Worm (Caenorhabditis elegans) whole organism, mixed stage, embryonic: ENCODE data around the gene Y110A2AR.1.

Experiments used
- M03D4.4 ChIP-seq: sonication (generic microtip); optimal IDR thresholded peaks from 2 replicates; lab custom pipeline; 2017; ENCODE audit warnings: mild to moderate bottlenecking, missing genetic modification characterization, missing compliant biosample characterization
- bed-3 ChIP-seq: fragments of 200-800 bp; sonication (Bioruptor generic); optimal IDR thresholded peaks from 3 replicates; lab custom pipeline; 2018; ENCODE audit warnings: mild to moderate bottlenecking, missing genetic modification characterization, moderate library complexity, missing compliant biosample characterization
- blmp-1 ChIP-seq: fragments of 150-350 bp; optimal IDR thresholded peaks from 2 replicates; lab custom pipeline; 2014; ENCODE audit warnings: missing biosample characterization, missing genetic modification characterization
- ceh-39 ChIP-seq: fragments of 150-350 bp; optimal IDR thresholded peaks from 2 replicates; lab custom pipeline; 2014; ENCODE audit warnings: missing biosample characterization, missing genetic modification characterization
- ceh-43 ChIP-seq: fragments of 200-800 bp; sonication (Bioruptor generic); optimal IDR thresholded peaks from 2 replicates; lab custom pipeline; 2018; ENCODE audit warnings: mild to moderate bottlenecking, missing genetic modification characterization, moderate library complexity, missing compliant biosample characterization
- ceh-83 ChIP-seq: fragments of 200-800 bp; sonication (Bioruptor generic); optimal IDR thresholded peaks from 2 replicates; lab custom pipeline; 2018; ENCODE audit warnings: mild to moderate bottlenecking, missing genetic modification characterization, missing compliant biosample characterization
- ces-1 ChIP-seq: fragments of 150-350 bp; optimal IDR thresholded peaks from 2 replicates; lab custom pipeline; 2014; ENCODE audit warnings: missing biosample characterization, missing genetic modification reagents, missing genetic modification characterization
- cnd-1 ChIP-seq: fragments of 200-800 bp; sonication (Bioruptor generic); optimal IDR thresholded peaks from 2 replicates; lab custom pipeline; 2018; ENCODE audit warnings: mild to moderate bottlenecking, missing genetic modification characterization, missing compliant biosample characterization
- drap-1 ChIP-seq: fragments of 200-800 bp; sonication (Bioruptor generic); optimal IDR thresholded peaks from 3 replicates; lab custom pipeline; 2018; ENCODE audit warnings: mild to moderate bottlenecking, missing genetic modification characterization, missing compliant biosample characterization
- elt-1 ChIP-seq: sonication (generic microtip); optimal IDR thresholded peaks from 2 replicates; lab custom pipeline; 2017; ENCODE audit warnings: missing genetic modification characterization, mild to moderate bottlenecking, missing compliant biosample characterization, antibody characterized with exemption, moderate library complexity, borderline replicate concordance; ENCODE audit not compliant: insufficient read depth
- elt-3 ChIP-seq: fragments of 150-350 bp; optimal IDR thresholded peaks from 2 replicates; lab custom pipeline; 2014; ENCODE audit warnings: missing biosample characterization, missing genetic modification characterization
- flh-1 ChIP-seq: fragments of 200-800 bp; sonication (Bioruptor generic); optimal IDR thresholded peaks from 2 replicates; lab custom pipeline; 2018; ENCODE audit warnings: mild to moderate bottlenecking, missing genetic modification characterization, moderate library complexity, missing compliant biosample characterization
- hlh-1 ChIP-seq: fragments of 150-350 bp; optimal IDR thresholded peaks from 2 replicates; lab custom pipeline; 2014; ENCODE audit warnings: missing biosample characterization, missing genetic modification reagents, missing genetic modification characterization
- lin-13 ChIP-seq: fragments of 150-350 bp; optimal IDR thresholded peaks from 2 replicates; lab custom pipeline; 2014; ENCODE audit warnings: missing biosample characterization, missing genetic modification characterization
- lin-32 ChIP-seq: fragments of 200-800 bp; sonication (Bioruptor generic); optimal IDR thresholded peaks from 2 replicates; lab custom pipeline; 2018; ENCODE audit warnings: mild to moderate bottlenecking, missing genetic modification characterization, missing compliant biosample characterization
- lsy-2 ChIP-seq: fragments of 150-350 bp; optimal IDR thresholded peaks from 2 replicates; lab custom pipeline; 2014; ENCODE audit warnings: missing biosample characterization, missing genetic modification characterization
- mab-5 ChIP-seq: fragments of 150-350 bp; optimal IDR thresholded peaks from 2 replicates; lab custom pipeline; 2014; ENCODE audit warnings: missing biosample characterization, missing genetic modification characterization
- mls-2 ChIP-seq: sonication (generic microtip); optimal IDR thresholded peaks from 2 replicates; lab custom pipeline; 2016; ENCODE audit warnings: mild to moderate bottlenecking, missing genetic modification characterization, moderate library complexity, missing compliant biosample characterization
- nhr-12 ChIP-seq: fragments of 150-350 bp; optimal IDR thresholded peaks from 2 replicates; lab custom pipeline; 2014; ENCODE audit warnings: missing biosample characterization, missing genetic modification characterization
- nhr-2 ChIP-seq: fragments of 150-350 bp; optimal IDR thresholded peaks from 2 replicates; lab custom pipeline; 2014; ENCODE audit warnings: missing biosample characterization, missing genetic modification characterization
- nhr-28 ChIP-seq: fragments of 150-350 bp; optimal IDR thresholded peaks from 2 replicates; lab custom pipeline; 2014; ENCODE audit warnings: missing biosample characterization, missing genetic modification characterization
- nhr-76 ChIP-seq: sonication (generic microtip); optimal IDR thresholded peaks from 2 replicates; lab custom pipeline; 2017; ENCODE audit warnings: missing biosample characterization, missing genetic modification characterization
- pha-4 ChIP-seq: fragments of 150-350 bp; optimal IDR thresholded peaks from 2 replicates; lab custom pipeline; 2018; ENCODE audit warnings: missing biosample characterization, missing genetic modification reagents, missing genetic modification characterization
- sem-2 ChIP-seq: fragments of 200-800 bp; sonication (Bioruptor generic); optimal IDR thresholded peaks from 2 replicates; lab custom pipeline; 2018; ENCODE audit warnings: mild to moderate bottlenecking, missing genetic modification characterization, missing compliant biosample characterization
- snpc-4 ChIP-seq: fragments of 150-350 bp; optimal IDR thresholded peaks from 2 replicates; lab custom pipeline; 2014; ENCODE audit warnings: missing biosample characterization, missing genetic modification characterization
- sptf-1 ChIP-seq: sonication (generic microtip); optimal IDR thresholded peaks from 2 replicates; lab custom pipeline; 2017; ENCODE audit warnings: mild to moderate bottlenecking, missing genetic modification characterization, moderate library complexity, missing compliant biosample characterization
- unc-120 ChIP-seq: sonication (generic microtip); optimal IDR thresholded peaks from 2 replicates; lab custom pipeline; 2017; ENCODE audit warnings: missing genetic modification characterization, missing compliant biosample characterization; ENCODE audit not compliant: poor library complexity, severe bottlenecking
- unc-39 ChIP-seq: fragments of 150-350 bp; optimal IDR thresholded peaks from 2 replicates; lab custom pipeline; 2014; ENCODE audit warnings: missing biosample characterization, missing genetic modification characterization
- unc-62 ChIP-seq: fragments of 150-350 bp; optimal IDR thresholded peaks from 2 replicates; lab custom pipeline; 2014; ENCODE audit warnings: missing biosample characterization, missing genetic modification reagents, missing genetic modification characterization
- zip-8 ChIP-seq: fragments of 150-350 bp; optimal IDR thresholded peaks from 2 replicates; lab custom pipeline; 2014; ENCODE audit warnings: missing biosample characterization, missing genetic modification characterization
- ztf-11 ChIP-seq: fragments of 150-350 bp; optimal IDR thresholded peaks from 2 replicates; lab custom pipeline; 2014; ENCODE audit warnings: missing biosample characterization, missing genetic modification characterization

Y110A2AR.1 gene

ce11 chrII:2894295-2894694, 25.2 kb upstream of the Y110A2AR.1 start, which contains the start of gene sqv-2:
Gene sqv-2 (minus strand): TSS chrII:2894395.
- TF ChIP-seq ces-1 (GFP tag; lab: Kevin White, UChicago): no peak
- no peak for TF ChIP-seq ceh-83 (GFP tag; lab: Kevin White, UChicago)
- TF ChIP-seq M03D4.4 (tag; lab: Kevin White, UChicago): no peak
- TF ChIP-seq elt-1 (tag; lab: Kevin White, UChicago): no peak
- TF ChIP-seq sptf-1 (tag; lab: Kevin White, UChicago): no peak
- TF ChIP-seq cnd-1 (tag; lab: Kevin White, UChicago): no peak
- no peak for TF ChIP-seq nhr-2 (tag; lab: Kevin White, UChicago)
- no peak for TF ChIP-seq nhr-12 (tag; lab: Kevin White, UChicago)
- no peak for TF ChIP-seq flh-1
- TF ChIP-seq lin-32 (GFP tag; lab: Kevin White, UChicago): no peak
- no peak for TF ChIP-seq hlh-1
- TF ChIP-seq, all 35 proteins: peak for 0

DNA sequence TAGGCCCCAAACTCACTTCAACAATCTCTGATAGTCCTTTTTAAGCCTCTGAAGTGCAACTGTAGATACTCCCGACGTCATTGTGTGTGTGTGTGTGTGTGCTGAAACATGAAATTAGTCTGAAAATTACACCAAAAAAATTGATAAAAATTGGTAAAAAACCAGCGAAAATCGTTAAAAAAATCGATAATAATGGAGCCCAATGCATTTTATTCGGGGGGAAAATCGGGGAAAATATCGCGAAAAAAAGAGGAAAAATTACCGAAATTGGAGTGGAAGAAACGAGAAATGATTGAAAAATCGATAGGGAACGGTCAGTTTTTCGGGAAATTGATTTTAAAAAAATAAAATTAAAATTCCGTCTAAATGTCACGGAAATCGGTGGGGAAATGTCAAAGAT, 19.3 kb upstream of the Y110A2AR.1 start, which contains the start of gene ubc-26:
Gene ubc-26, minus strand, starts transcription at position 101 of the 400 bp plus-strand sequence.
- TF ChIP-seq nhr-12 (tag; lab: Kevin White, UChicago) (no peak), unc-39 (tag; lab: Kevin White, UChicago) (no peak), ceh-83 (GFP tag; lab: Kevin White, UChicago) (no peak), bed-3 (no peak), sem-2 (no peak), mls-2 (no peak), ztf-11 (tag; lab: Kevin White, UChicago) (no peak), sptf-1 (tag; lab: Kevin White, UChicago) (no peak), unc-62 (GFP tag; lab: Kevin White, UChicago) (no peak), blmp-1 (tag; lab: Kevin White, UChicago) (no peak), lin-13 (no peak), mab-5 (tag; lab: Kevin White, UChicago) (no peak), zip-8 (tag; lab: Kevin White, UChicago) (no peak), ces-1 (GFP tag; lab: Kevin White, UChicago) (no peak), drap-1 (GFP tag; lab: Kevin White, UChicago) (no peak)

DNA sequence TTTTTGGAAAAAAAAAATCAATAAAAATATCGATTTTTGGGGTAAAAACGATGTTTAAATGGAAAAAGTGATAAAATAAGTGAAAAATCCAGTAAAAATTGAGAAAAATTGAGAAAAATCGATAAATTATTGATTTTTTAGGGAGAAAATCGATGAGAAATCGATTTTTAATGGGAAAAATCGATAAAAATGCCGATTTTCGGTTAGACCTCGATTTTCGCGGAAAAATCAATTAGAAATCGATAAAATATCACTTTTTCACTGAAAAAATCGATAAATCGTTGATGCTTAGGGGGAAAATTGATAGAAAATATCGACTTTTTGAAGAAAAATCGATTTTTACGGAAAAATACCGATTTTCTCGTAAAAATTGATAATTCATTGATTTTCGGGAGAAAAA, 18.4 kb upstream of the Y110A2AR.1 start:
- TF ChIP-seq nhr-28 (tag; lab: Kevin White, UChicago) (no peak), mab-5 (tag; lab: Kevin White, UChicago) (no peak), elt-1 (tag; lab: Kevin White, UChicago) (no peak), cnd-1 (tag; lab: Kevin White, UChicago) (no peak), ztf-11 (tag; lab: Kevin White, UChicago) (no peak), ces-1 (GFP tag; lab: Kevin White, UChicago) (no peak), mls-2 (no peak), blmp-1 (tag; lab: Kevin White, UChicago) (no peak), bed-3 (no peak), unc-62 (GFP tag; lab: Kevin White, UChicago) (no peak), unc-39 (tag; lab: Kevin White, UChicago) (no peak), ceh-83 (GFP tag; lab: Kevin White, UChicago) (no peak), snpc-4 (tag; lab: Kevin White, UChicago) (no peak), lsy-2 (no peak), elt-3 (tag; lab: Kevin White, UChicago) (no peak), unc-120 (tag; lab: Kevin White, UChicago) (no peak), lin-32 (GFP tag; lab: Kevin White, UChicago) (no peak)

DNA sequence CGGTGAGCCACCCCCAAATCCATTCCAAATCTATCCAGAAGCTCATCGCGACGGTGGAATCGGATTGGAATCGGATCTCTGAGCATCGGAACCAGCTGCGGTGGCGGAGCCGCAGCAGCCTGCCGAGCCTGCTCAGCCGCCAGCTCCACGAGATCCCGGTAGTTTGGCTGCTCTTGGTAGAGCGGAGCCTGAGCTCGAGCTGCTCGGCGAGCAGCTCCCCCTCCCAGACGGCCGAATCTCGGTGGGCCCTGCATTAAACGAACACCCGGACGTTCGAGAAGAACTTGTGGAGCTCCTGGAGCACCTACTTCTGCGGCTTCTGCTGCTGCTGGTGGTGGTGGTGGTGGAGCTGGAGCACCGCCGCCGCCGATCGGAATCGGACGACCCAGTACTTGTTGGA, 15.8 kb upstream of the Y110A2AR.1 start:
- TF ChIP-seq unc-120 (tag; lab: Kevin White, UChicago) (no peak), nhr-28 (tag; lab: Kevin White, UChicago) (no peak), pha-4 (tag; lab: Kevin White, UChicago) (no peak), mab-5 (tag; lab: Kevin White, UChicago) (no peak), hlh-1 (no peak)

DNA sequence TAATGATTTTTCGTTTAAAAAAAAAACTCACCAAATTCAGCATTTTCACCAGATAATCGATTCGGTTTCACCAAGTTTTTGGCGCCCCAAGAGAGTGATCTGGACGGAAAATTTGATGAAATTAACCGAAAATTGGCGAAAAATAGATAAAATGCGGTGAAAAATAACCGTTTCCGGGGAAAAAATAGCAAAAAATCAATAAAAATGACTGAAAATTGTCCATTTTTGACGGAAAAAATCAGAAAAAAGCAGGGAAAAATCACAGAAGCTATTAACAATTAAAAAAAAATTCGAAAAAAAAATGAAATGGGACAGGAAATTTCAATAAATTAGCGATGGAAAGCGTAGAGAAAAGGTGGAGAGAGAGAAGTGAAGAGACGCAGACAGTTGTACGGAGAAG, 6.0 kb upstream of the Y110A2AR.1 start, which contains the start of gene ubc-15:
Gene ubc-15, minus strand, starts transcription at position 101 of the 400 bp plus-strand sequence.
- TF ChIP-seq ces-1 (GFP tag; lab: Kevin White, UChicago) (no peak), lin-13 (no peak), blmp-1 (tag; lab: Kevin White, UChicago) (no peak), lsy-2 (no peak), unc-62 (GFP tag; lab: Kevin White, UChicago) (no peak), unc-120 (tag; lab: Kevin White, UChicago) (no peak), nhr-76 (tag; lab: Kevin White, UChicago) (no peak), unc-39 (tag; lab: Kevin White, UChicago) (no peak), ceh-43 (GFP tag; lab: Kevin White, UChicago) (no peak), snpc-4 (tag; lab: Kevin White, UChicago) (no peak), elt-1 (tag; lab: Kevin White, UChicago) (no peak), mab-5 (tag; lab: Kevin White, UChicago) (no peak), nhr-12 (tag; lab: Kevin White, UChicago) (no peak), zip-8 (tag; lab: Kevin White, UChicago) (no peak), nhr-28 (tag; lab: Kevin White, UChicago) (no peak), mls-2 (no peak), ceh-39 (tag; lab: Kevin White, UChicago) (no peak), hlh-1 (no peak), ztf-11 (tag; lab: Kevin White, UChicago) (no peak)
- TF ChIP-seq, all 35 proteins: peak for 0
